Worm (Caenorhabditis elegans) whole organism, L4/young adult: Measurements from ENCODE around the gene mrps-33.
A peak's percentile ranks its signal among the peaks of the same experiment; 100 is the strongest.

Source experiments
- W03F9.2 ChIP-seq: fragments of 150-350 bp; optimal IDR thresholded peaks from 2 replicates; lab custom pipeline; 2014; ENCODE audit warnings: missing biosample characterization, missing genetic modification characterization
- him-1 ChIP-seq: sonication (generic microtip); optimal IDR thresholded peaks from 2 replicates; lab custom pipeline; 2016; ENCODE audit warnings: missing genotype, missing genetic modification reagents, missing genetic modification characterization, missing compliant biosample characterization

DNA sequence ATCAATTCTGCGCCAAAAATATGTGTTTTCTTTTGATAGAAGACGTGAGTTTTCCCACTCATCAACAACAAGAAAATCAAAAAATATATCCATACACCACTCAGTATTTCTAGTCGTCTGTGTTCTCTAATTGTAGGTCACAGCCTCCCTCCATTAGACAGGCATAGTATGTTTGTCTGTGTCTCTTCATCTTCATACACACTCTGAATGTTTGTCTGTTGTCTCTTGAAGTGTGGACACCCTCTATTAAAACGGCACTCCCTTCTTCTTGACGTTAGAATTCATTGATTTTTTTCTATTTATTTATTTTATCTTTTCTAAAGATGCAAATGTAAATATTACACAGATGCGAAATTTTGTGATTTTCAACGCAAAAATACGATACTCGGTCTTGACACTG, 2.5 kb downstream of the mrps-33 start:
- TF ChIP-seq him-1 (tag; lab: Kevin White, UChicago) = no peak
- TF ChIP-seq W03F9.2 (tag; lab: Kevin White, UChicago) = peak; percentile 10
